Fruit fly (Drosophila melanogaster) whole organism, wandering third instar larva: ENCODE results near the gene Glut4EF.

Experiments
- Dfd ChIP-seq: fragments of >200 bp; optimal IDR thresholded peaks from 2 replicates; lab custom pipeline; 2017; ENCODE audit warnings: missing biosample characterization, missing genetic modification characterization
- Dif ChIP-seq: fragments of 200-275, 200-300 bp; sonication (Bioruptor generic); optimal IDR thresholded peaks from 2 replicates; lab custom pipeline; 2018; ENCODE audit warnings: missing biosample characterization, missing genetic modification characterization; ENCODE audit not compliant: partially characterized antibody
- Hr78 ChIP-seq: fragments of >200 bp; optimal IDR thresholded peaks from 2 replicates; lab custom pipeline; 2017; ENCODE audit warnings: missing biosample characterization, missing genetic modification characterization
- Mio ChIP-seq: sonication (Bioruptor generic); optimal IDR thresholded peaks from 2 replicates; lab custom pipeline; 2016; ENCODE audit warnings: missing biosample characterization, missing genetic modification characterization
- Rel ChIP-seq, 2 experiments: fragments of 200-800 bp; sonication (Bioruptor generic) in 1 of 2; optimal IDR thresholded peaks; 2 replicates in 1 of 2; 3 replicates in 1 of 2; lab custom pipeline; 2016 to 2019; ENCODE audit warnings: mild to moderate bottlenecking in 2 of 2, missing biosample characterization in 2 of 2, missing genetic modification characterization in 2 of 2, moderate library complexity in 1 of 2
- pan ChIP-seq: fragments of >200 bp; optimal IDR thresholded peaks from 2 replicates; lab custom pipeline; 2017
- usp ChIP-seq: fragments of >200 bp; optimal IDR thresholded peaks from 2 replicates; lab custom pipeline; 2017; ENCODE audit warnings: missing biosample characterization, missing genetic modification characterization

dm6 chr3R:10025050-10025449, 150.6 kb downstream of the Glut4EF start, which contains the start of gene CG31407:
- TF ChIP-seq pan (lab: Kevin White, UChicago) = no peak
- no peak for TF ChIP-seq Hr78
- no peak for TF ChIP-seq Rel (GFP tag; optimal IDR thresholded peaks at IDR 0.05; lab: Kevin White, UChicago)
- TF ChIP-seq Rel (tag; optimal IDR thresholded peaks at IDR 0.05; lab: Kevin White, UChicago) = no peak
- TF ChIP-seq Dif = no peak
- no peak for TF ChIP-seq Dfd (GFP tag; lab: Kevin White, UChicago)
- no peak for TF ChIP-seq usp (GFP tag; lab: Kevin White, UChicago)
- TF ChIP-seq Mio = no peak
